Worm (Caenorhabditis elegans): ENCODE results near the gene C01G5.4.

DNA sequence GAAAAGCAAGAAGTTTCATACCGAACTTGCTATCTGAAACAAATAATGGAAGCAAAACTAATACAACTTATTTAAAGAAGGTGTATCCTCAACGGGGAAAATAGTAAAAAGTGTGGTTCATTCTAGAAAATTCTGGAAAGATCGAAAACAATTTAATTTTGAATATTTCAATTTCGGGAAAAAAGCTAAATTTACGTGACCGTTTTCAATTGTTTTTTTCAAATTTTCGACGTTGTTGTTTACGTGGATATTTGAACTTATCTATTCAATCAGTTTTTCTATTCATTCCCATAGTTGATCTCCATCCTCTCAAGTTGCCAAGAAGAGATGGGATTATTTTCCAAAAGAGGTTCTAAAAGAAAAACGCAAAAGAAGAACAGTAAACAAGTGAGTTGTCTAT is 4.4 kb downstream of the C01G5.4 start, which contains the start of gene C01G5.3:
- TF ChIP-seq nhr-76 (tag; optimal IDR thresholded peaks at IDR 0.05), result no peak
- no peak for TF ChIP-seq unc-39 (tag; optimal IDR thresholded peaks at IDR 0.05)
- no peak for TF ChIP-seq ztf-11 (tag; optimal IDR thresholded peaks at IDR 0.05)
- TF ChIP-seq ces-1 (GFP tag; optimal IDR thresholded peaks at IDR 0.05), result no peak
- no peak for TF ChIP-seq unc-62 (GFP tag; optimal IDR thresholded peaks at IDR 0.05)
- no peak for TF ChIP-seq elt-1 (tag; optimal IDR thresholded peaks at IDR 0.05; ENCODE audit: borderline replicate concordance, insufficient read depth)
- no peak for TF ChIP-seq sptf-1 (tag; optimal IDR thresholded peaks at IDR 0.05)
- no peak for TF ChIP-seq pha-4 (tag; optimal IDR thresholded peaks at IDR 0.05)
- no peak for TF ChIP-seq tbx-8 (GFP tag; optimal IDR thresholded peaks at IDR 0.05)
- TF ChIP-seq nhr-28 (tag; optimal IDR thresholded peaks at IDR 0.05), result no peak
- TF ChIP-seq sem-2 (GFP tag; optimal IDR thresholded peaks at IDR 0.05), result no peak
- TF ChIP-seq blmp-1 (tag; optimal IDR thresholded peaks at IDR 0.05), result no peak
- no peak for TF ChIP-seq mep-1 (tag; optimal IDR thresholded peaks at IDR 0.05)
- TF ChIP-seq nhr-237 (tag; optimal IDR thresholded peaks at IDR 0.05), result no peak

Data from whole organism, mixed stage, embryonic.